Worm (Caenorhabditis elegans): Measurements from ENCODE around the gene nish-1.

The nish-1 gene

ce11 chrIV:10887285-10887684, 23.2 kb downstream of the nish-1 start, which contains the start of gene F13E9.16:
F13E9.16 (minus strand) TSS chrIV:10887385.
- TF ChIP-seq elt-3 (tag; optimal IDR thresholded peaks at IDR 0.05) (no peak), ceh-43 (GFP tag; optimal IDR thresholded peaks at IDR 0.05) (no peak), tbx-8 (GFP tag; optimal IDR thresholded peaks at IDR 0.05) (no peak), M03D4.4 (tag; optimal IDR thresholded peaks at IDR 0.05) (no peak), ztf-11 (tag; optimal IDR thresholded peaks at IDR 0.05) (no peak), mls-2 (tag; optimal IDR thresholded peaks at IDR 0.05) (no peak), sem-2 (GFP tag; optimal IDR thresholded peaks at IDR 0.05) (no peak), cnd-1 (tag; optimal IDR thresholded peaks at IDR 0.05) (no peak), unc-62 (GFP tag; optimal IDR thresholded peaks at IDR 0.05) (no peak), unc-120 (tag; optimal IDR thresholded peaks at IDR 0.05; ENCODE audit: poor library complexity, severe bottlenecking) (no peak), snpc-4 (tag; optimal IDR thresholded peaks at IDR 0.05) (no peak), ceh-83 (GFP tag; optimal IDR thresholded peaks at IDR 0.05) (no peak), ceh-39 (tag; optimal IDR thresholded peaks at IDR 0.05) (no peak), lsy-2 (tag; optimal IDR thresholded peaks at IDR 0.05) (no peak), hlh-1 (tag; optimal IDR thresholded peaks at IDR 0.05) (no peak), ces-1 (GFP tag; optimal IDR thresholded peaks at IDR 0.05) (no peak), nhr-237 (tag; optimal IDR thresholded peaks at IDR 0.05) (no peak), nhr-2 (tag; optimal IDR thresholded peaks at IDR 0.05) (no peak), nhr-28 (tag; optimal IDR thresholded peaks at IDR 0.05) (no peak)

DNA sequence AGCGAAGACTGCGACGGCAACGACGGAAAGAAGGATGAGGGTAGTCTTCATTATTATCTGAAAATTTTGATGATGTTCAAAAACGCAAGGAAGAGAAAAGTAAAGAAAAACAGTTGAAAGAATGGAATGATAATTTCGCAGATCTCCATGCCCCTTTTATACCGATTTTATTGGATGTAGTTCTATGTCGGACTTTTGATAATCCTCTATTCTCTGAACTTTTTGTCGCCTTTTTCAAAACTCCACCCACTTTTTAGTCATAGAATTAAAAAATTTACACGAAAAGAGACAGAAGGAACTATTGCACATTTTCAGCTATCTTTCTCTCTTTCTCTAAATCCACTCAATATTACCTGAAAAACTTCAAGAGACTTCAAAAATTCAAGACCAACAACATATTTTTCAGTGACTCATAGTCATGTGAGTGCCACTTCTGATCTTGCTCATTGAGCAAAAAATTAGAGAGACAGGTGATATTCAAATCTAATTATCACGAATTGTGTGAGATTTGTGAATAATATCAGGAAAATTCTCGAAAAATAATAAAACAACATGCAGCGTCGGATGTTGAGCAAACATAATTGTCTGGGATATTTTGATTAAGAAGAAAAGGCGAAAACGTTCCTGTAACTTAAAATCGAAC, 25.8 kb downstream of the nish-1 start, which contains the start of gene F13E9.15:
TSS of gene F13E9.15 (minus strand) at position 51 of the 643 bp plus-strand sequence.
- TF ChIP-seq flh-1 (GFP tag; optimal IDR thresholded peaks at IDR 0.05) (no peak), sem-2 (GFP tag; optimal IDR thresholded peaks at IDR 0.05) (no peak), blmp-1 (tag; optimal IDR thresholded peaks at IDR 0.05) (no peak), nhr-237 (tag; optimal IDR thresholded peaks at IDR 0.05) (no peak), unc-120 (tag; optimal IDR thresholded peaks at IDR 0.05; ENCODE audit: poor library complexity, severe bottlenecking) (no peak), lin-13 (tag; optimal IDR thresholded peaks at IDR 0.05) (no peak), ztf-11 (tag; optimal IDR thresholded peaks at IDR 0.05) (no peak), mab-5 (tag; optimal IDR thresholded peaks at IDR 0.05) (no peak), tbx-8 (GFP tag; optimal IDR thresholded peaks at IDR 0.05) (no peak), M03D4.4 (tag; optimal IDR thresholded peaks at IDR 0.05) (no peak), elt-1 (tag; optimal IDR thresholded peaks at IDR 0.05; ENCODE audit: borderline replicate concordance, insufficient read depth) (no peak), drap-1 (GFP tag; optimal IDR thresholded peaks at IDR 0.05) (no peak), pha-4 (tag; optimal IDR thresholded peaks at IDR 0.05) (no peak), bed-3 (GFP tag; optimal IDR thresholded peaks at IDR 0.05) (no peak), lin-32 (GFP tag; optimal IDR thresholded peaks at IDR 0.05) (no peak), ceh-83 (GFP tag; optimal IDR thresholded peaks at IDR 0.05) (no peak), ceh-39 (tag; optimal IDR thresholded peaks at IDR 0.05) (no peak), zip-8 (tag; optimal IDR thresholded peaks at IDR 0.05) (no peak), mls-2 (tag; optimal IDR thresholded peaks at IDR 0.05) (no peak), nhr-12 (tag; optimal IDR thresholded peaks at IDR 0.05) (no peak)

- no peak for TF ChIP-seq elt-3 (tag; optimal IDR thresholded peaks at IDR 0.05)
- no peak for TF ChIP-seq zip-8 (tag; optimal IDR thresholded peaks at IDR 0.05)
- TF ChIP-seq elt-1 (tag; optimal IDR thresholded peaks at IDR 0.05; ENCODE audit: borderline replicate concordance, insufficient read depth) = no peak
- no peak for TF ChIP-seq nhr-76 (tag; optimal IDR thresholded peaks at IDR 0.05)
- TF ChIP-seq lsy-2 (tag; optimal IDR thresholded peaks at IDR 0.05) = no peak
- no peak for TF ChIP-seq nhr-237 (tag; optimal IDR thresholded peaks at IDR 0.05)
- no peak for TF ChIP-seq unc-39 (tag; optimal IDR thresholded peaks at IDR 0.05)
- no peak for TF ChIP-seq nhr-12 (tag; optimal IDR thresholded peaks at IDR 0.05)
Observed at ce11 chrIV:10891993-10892392, 27.9 kb downstream of the nish-1 start, which contains the start of gene srlf-12. srlf-12 (minus strand) TSS chrIV:10892093.

DNA sequence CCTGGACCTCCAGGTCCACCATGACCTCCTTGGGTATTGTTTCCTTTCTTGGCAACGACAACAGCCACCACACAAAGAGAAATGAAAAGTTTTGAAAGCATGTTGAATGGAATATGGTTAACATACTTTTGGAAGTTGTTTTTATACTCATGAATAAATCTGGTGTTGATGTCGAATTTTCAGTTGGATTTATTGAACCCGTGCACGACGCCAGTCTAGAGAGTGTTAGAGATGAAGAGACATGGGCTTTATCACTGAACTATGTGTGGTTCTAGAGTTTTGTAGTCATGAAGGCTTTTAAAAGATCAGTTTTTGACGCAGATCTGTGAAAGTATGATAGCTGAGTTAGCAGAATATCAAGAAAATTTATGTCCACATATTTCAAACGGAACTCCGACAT, 30.1 kb downstream of the nish-1 start, which contains the start of gene srlf-14:
TSS of gene srlf-14 (minus strand) at position 101 of the 400 bp plus-strand sequence.
- TF ChIP-seq ceh-39 (tag; optimal IDR thresholded peaks at IDR 0.05) = no peak
- TF ChIP-seq nhr-2 (tag; optimal IDR thresholded peaks at IDR 0.05) = no peak
- no peak for TF ChIP-seq unc-120 (tag; optimal IDR thresholded peaks at IDR 0.05; ENCODE audit: poor library complexity, severe bottlenecking)
- TF ChIP-seq ham-2 (GFP tag; optimal IDR thresholded peaks at IDR 0.05) = no peak
- no peak for TF ChIP-seq ztf-11 (tag; optimal IDR thresholded peaks at IDR 0.05)
- TF ChIP-seq unc-62 (GFP tag; optimal IDR thresholded peaks at IDR 0.05) = no peak
- no peak for TF ChIP-seq M03D4.4 (tag; optimal IDR thresholded peaks at IDR 0.05)
- TF ChIP-seq flh-1 (GFP tag; optimal IDR thresholded peaks at IDR 0.05) = no peak
- TF ChIP-seq blmp-1 (tag; optimal IDR thresholded peaks at IDR 0.05) = no peak
- TF ChIP-seq snpc-4 (tag; optimal IDR thresholded peaks at IDR 0.05) = no peak
- TF ChIP-seq cnd-1 (tag; optimal IDR thresholded peaks at IDR 0.05) = no peak
- no peak for TF ChIP-seq nhr-76 (tag; optimal IDR thresholded peaks at IDR 0.05)
- no peak for TF ChIP-seq ceh-83 (GFP tag; optimal IDR thresholded peaks at IDR 0.05)
- no peak for TF ChIP-seq nhr-12 (tag; optimal IDR thresholded peaks at IDR 0.05)
- TF ChIP-seq ces-1 (GFP tag; optimal IDR thresholded peaks at IDR 0.05) = no peak
- TF ChIP-seq mep-1 (tag; optimal IDR thresholded peaks at IDR 0.05) = no peak
- no peak for TF ChIP-seq elt-3 (tag; optimal IDR thresholded peaks at IDR 0.05)
